Fruit fly (Drosophila melanogaster): Measurements from ENCODE around the gene CG13786.

Gene CG13786

dm6 chr2L:7298744-7299366 lies 46.1 kb upstream of the CG13786 start (continued):
- TF ChIP-seq cas (GFP tag; IDR thresholded peaks at IDR 0.05) (no peak), NFAT (GFP tag; IDR thresholded peaks at IDR 0.05) (no peak), dan (GFP tag; IDR thresholded peaks at IDR 0.05) (no peak), CG10565 (GFP tag; optimal IDR thresholded peaks at IDR 0.05) (no peak), CG2875 (GFP tag; optimal IDR thresholded peaks at IDR 0.05) (no peak), CG31224 (GFP tag; IDR thresholded peaks at IDR 0.05) (no peak), CG9876 (GFP tag; optimal IDR thresholded peaks at IDR 0.05) (no peak), CG17829 (tag; optimal IDR thresholded peaks at IDR 0.05) (peak; percentile 14), CG2712 (tag; optimal IDR thresholded peaks at IDR 0.05) (peak; percentile 57), Fer1 (GFP tag; optimal IDR thresholded peaks at IDR 0.05) (no peak), gce (GFP tag; IDR thresholded peaks at IDR 0.05) (no peak), CG1233 (GFP tag; optimal IDR thresholded peaks at IDR 0.05) (no peak), wek (GFP tag; optimal IDR thresholded peaks at IDR 0.05) (no peak), lab (GFP tag; optimal IDR thresholded peaks at IDR 0.05) (no peak), CG12391 (tag; optimal IDR thresholded peaks at IDR 0.05) (peak; percentile 33), Blimp-1 (GFP tag; optimal IDR thresholded peaks at IDR 0.05) (peak; percentile 35), dpn (GFP tag; optimal IDR thresholded peaks at IDR 0.05) (no peak), Mad (GFP tag; optimal IDR thresholded peaks at IDR 0.05) (no peak), bab2 (GFP tag; optimal IDR thresholded peaks at IDR 0.05) (no peak), gem (tag; optimal IDR thresholded peaks at IDR 0.05) (peak; percentile 43), onecut (GFP tag; IDR thresholded peaks at IDR 0.05) (no peak), ase (GFP tag; IDR thresholded peaks at IDR 0.05) (no peak), pita (GFP tag; optimal IDR thresholded peaks at IDR 0.05) (no peak), CHES-1-like (GFP tag; optimal IDR thresholded peaks at IDR 0.05) (no peak), stc (GFP tag; IDR thresholded peaks at IDR 0.05) (no peak), CG4404 (GFP tag; IDR thresholded peaks at IDR 0.05) (peak; percentile 37; the same call in 1 of the 2 replicates), CG10209 (GFP tag; optimal IDR thresholded peaks at IDR 0.05) (peak; percentile 11), CG42726 (GFP tag; IDR thresholded peaks at IDR 0.05; ENCODE audit: partially characterized antibody) (no peak), pan (optimal IDR thresholded peaks at IDR 0.05) (no peak), pan (GFP tag; optimal IDR thresholded peaks at IDR 0.05 in 1 of 2, IDR thresholded peaks at IDR 0.05 in 1 of 2) (peak in 1 of 2 experiments; percentile 13), Max (GFP tag; optimal IDR thresholded peaks at IDR 0.05) (no peak), CG16813 (GFP tag; IDR thresholded peaks at IDR 0.05; ENCODE audit: partially characterized antibody) (no peak), CG11247 (GFP tag; IDR thresholded peaks at IDR 0.05) (no peak), CG9932 (GFP tag; IDR thresholded peaks at IDR 0.05) (no peak), CG18476 (GFP tag; optimal IDR thresholded peaks at IDR 0.05) (no peak), CG3281 (GFP tag; optimal IDR thresholded peaks at IDR 0.05) (no peak), CG6175 (GFP tag; IDR thresholded peaks at IDR 0.05) (no peak), kni (GFP tag; optimal IDR thresholded peaks at IDR 0.05) (no peak), Ada2b (GFP tag; IDR thresholded peaks at IDR 0.05) (no peak), pnt (GFP tag; optimal IDR thresholded peaks at IDR 0.05) (no peak), CG1603 (tag; optimal IDR thresholded peaks at IDR 0.05) (peak; percentile 47), CG11093 (GFP tag; IDR thresholded peaks at IDR 0.05) (no peak), sqz (GFP tag; optimal IDR thresholded peaks at IDR 0.05) (no peak), CG13296 (GFP tag; optimal IDR thresholded peaks at IDR 0.05) (no peak), CG3163 (GFP tag; optimal IDR thresholded peaks at IDR 0.05) (no peak), CG17361 (GFP tag; IDR thresholded peaks at IDR 0.05) (no peak), nau (GFP tag; optimal IDR thresholded peaks at IDR 0.05) (no peak), CTCF (GFP tag; optimal IDR thresholded peaks at IDR 0.05) (no peak), Antp (GFP tag; optimal IDR thresholded peaks at IDR 0.05) (no peak), Taf1 (GFP tag; IDR thresholded peaks at IDR 0.05) (no peak), fd96Cb (tag; optimal IDR thresholded peaks at IDR 0.05) (peak; percentile 7), Nf-YC (tag; optimal IDR thresholded peaks at IDR 0.05) (no peak)
